Worm (Caenorhabditis elegans) whole organism, late embryonic: ENCODE results near the gene grl-12.

Experiments
- F13H6.1 ChIP-seq: sonication (generic microtip); optimal IDR thresholded peaks from 2 replicates; lab custom pipeline; 2016; ENCODE audit warnings: missing genetic modification characterization, missing compliant biosample characterization
- K09A11.1 ChIP-seq: sonication (generic microtip); optimal IDR thresholded peaks from 2 replicates; lab custom pipeline; 2017; ENCODE audit warnings: antibody characterized with exemption, mild to moderate bottlenecking, missing genetic modification characterization, missing compliant biosample characterization; ENCODE audit not compliant: insufficient read depth
- T23F11.4 ChIP-seq: fragments of 200-800 bp; sonication (Bioruptor generic); optimal IDR thresholded peaks from 2 replicates; lab custom pipeline; 2018; ENCODE audit warnings: mild to moderate bottlenecking, missing genetic modification characterization, missing compliant biosample characterization
- ama-1 ChIP-seq: fragments of 150-350 bp; optimal IDR thresholded peaks from 2 replicates; lab custom pipeline; 2014
- ceh-18 ChIP-seq: sonication (generic microtip); optimal IDR thresholded peaks from 2 replicates; lab custom pipeline; 2016; ENCODE audit warnings: missing genetic modification characterization, missing compliant biosample characterization
- ceh-19 ChIP-seq: fragments of 200-800 bp; sonication (Bioruptor generic); optimal IDR thresholded peaks from 2 replicates; lab custom pipeline; 2018; ENCODE audit warnings: mild to moderate bottlenecking, missing genetic modification characterization, missing compliant biosample characterization
- ceh-2 ChIP-seq: sonication (generic microtip); optimal IDR thresholded peaks from 2 replicates; lab custom pipeline; 2016; ENCODE audit warnings: missing genotype, missing genetic modification characterization, missing compliant biosample characterization
- ceh-22 ChIP-seq: sonication (generic microtip); optimal IDR thresholded peaks from 2 replicates; lab custom pipeline; 2017; ENCODE audit warnings: missing biosample characterization, missing genetic modification characterization
- ceh-30 ChIP-seq: fragments of 150-350 bp; optimal IDR thresholded peaks from 2 replicates; lab custom pipeline; 2014; ENCODE audit warnings: missing biosample characterization, missing genetic modification characterization
- ceh-48 ChIP-seq: sonication (generic microtip); optimal IDR thresholded peaks from 2 replicates; lab custom pipeline; 2016; ENCODE audit warnings: missing genetic modification characterization, inconsistent platforms, missing compliant biosample characterization
- ceh-6 ChIP-seq: fragments of 200-800 bp; sonication (Bioruptor generic); optimal IDR thresholded peaks from 2 replicates; lab custom pipeline; 2018; ENCODE audit warnings: mild to moderate bottlenecking, missing genetic modification characterization, missing compliant biosample characterization
- che-1 ChIP-seq: sonication (generic microtip); optimal IDR thresholded peaks from 2 replicates; lab custom pipeline; 2016; ENCODE audit warnings: mild to moderate bottlenecking, missing genetic modification characterization, missing compliant biosample characterization
- dve-1 ChIP-seq: sonication (generic microtip); optimal IDR thresholded peaks from 2 replicates; lab custom pipeline; 2017; ENCODE audit warnings: antibody characterized with exemption, mild to moderate bottlenecking, missing genetic modification characterization, missing compliant biosample characterization
- elt-2 ChIP-seq: sonication (generic microtip); optimal IDR thresholded peaks from 2 replicates; lab custom pipeline; 2016; ENCODE audit warnings: missing genetic modification reagents, missing genetic modification characterization, missing compliant biosample characterization
- elt-4 ChIP-seq: sonication (generic microtip); optimal IDR thresholded peaks from 2 replicates; lab custom pipeline; 2016; ENCODE audit warnings: missing genetic modification characterization, missing compliant biosample characterization
- ets-4 ChIP-seq: sonication (generic microtip); optimal IDR thresholded peaks from 2 replicates; lab custom pipeline; 2016; ENCODE audit warnings: missing genetic modification characterization, missing compliant biosample characterization
- fkh-10 ChIP-seq: fragments of 150-350 bp; optimal IDR thresholded peaks from 2 replicates; lab custom pipeline; 2014; ENCODE audit warnings: missing biosample characterization, missing genetic modification reagents, missing genetic modification characterization
- fkh-6 ChIP-seq: sonication (generic microtip); optimal IDR thresholded peaks from 2 replicates; lab custom pipeline; 2016; ENCODE audit warnings: missing genetic modification characterization, missing compliant biosample characterization
- gmeb-2 ChIP-seq: sonication (generic microtip); optimal IDR thresholded peaks from 2 replicates; lab custom pipeline; 2016; ENCODE audit warnings: missing genetic modification characterization, inconsistent platforms, missing compliant biosample characterization
- hlh-13 ChIP-seq: fragments of 200-800 bp; sonication (Bioruptor generic); optimal IDR thresholded peaks from 2 replicates; lab custom pipeline; 2018; ENCODE audit warnings: mild to moderate bottlenecking, missing genetic modification characterization, missing compliant biosample characterization
- hlh-30 ChIP-seq: sonication (generic microtip); optimal IDR thresholded peaks from 2 replicates; lab custom pipeline; 2017; ENCODE audit warnings: antibody characterized with exemption, missing genetic modification characterization, missing compliant biosample characterization; ENCODE audit not compliant: insufficient read depth
- hlh-6 ChIP-seq: sonication (generic microtip); optimal IDR thresholded peaks from 2 replicates; lab custom pipeline; 2016; ENCODE audit warnings: missing genotype, missing genetic modification characterization, missing compliant biosample characterization
- hlh-8 ChIP-seq: sonication (generic microtip); optimal IDR thresholded peaks from 2 replicates; lab custom pipeline; 2016; ENCODE audit warnings: missing genotype, missing genetic modification characterization, missing compliant biosample characterization
- lin-11 ChIP-seq: fragments of 200-800 bp; sonication (Bioruptor generic); optimal IDR thresholded peaks from 2 replicates; lab custom pipeline; 2018; ENCODE audit warnings: mild to moderate bottlenecking, missing genetic modification characterization, missing compliant biosample characterization
- mec-3 ChIP-seq: sonication (generic microtip); optimal IDR thresholded peaks from 2 replicates; lab custom pipeline; 2016; ENCODE audit warnings: borderline replicate concordance, missing genetic modification characterization, missing compliant biosample characterization
- nhr-11 ChIP-seq: fragments of 150-350 bp; optimal IDR thresholded peaks from 2 replicates; lab custom pipeline; 2014; ENCODE audit warnings: missing biosample characterization, missing genetic modification characterization
- nhr-232 ChIP-seq: sonication (generic microtip); optimal IDR thresholded peaks from 2 replicates; lab custom pipeline; 2016; ENCODE audit warnings: missing genetic modification characterization, missing compliant biosample characterization
- odd-2 ChIP-seq: sonication (generic microtip); optimal IDR thresholded peaks from 2 replicates; lab custom pipeline; 2017; ENCODE audit warnings: antibody characterized with exemption, mild to moderate bottlenecking, missing genetic modification characterization, missing compliant biosample characterization
- pag-3 ChIP-seq: sonication (generic microtip); optimal IDR thresholded peaks from 2 replicates; lab custom pipeline; 2016; ENCODE audit warnings: missing compliant biosample characterization, missing genetic modification characterization, borderline replicate concordance
- pha-2 ChIP-seq: sonication (generic microtip); optimal IDR thresholded peaks from 2 replicates; lab custom pipeline; 2017; ENCODE audit warnings: mild to moderate bottlenecking, missing genetic modification characterization, missing compliant biosample characterization
- pha-4 ChIP-seq: fragments of 150-350 bp; optimal IDR thresholded peaks from 2 replicates; lab custom pipeline; 2018; ENCODE audit warnings: missing biosample characterization, missing genetic modification reagents, missing genetic modification characterization
- pros-1 ChIP-seq: fragments of 150-350 bp; optimal IDR thresholded peaks from 2 replicates; lab custom pipeline; 2014; ENCODE audit warnings: missing biosample characterization, missing genetic modification reagents, missing genetic modification characterization
- sdc-2 ChIP-seq: sonication (generic microtip); optimal IDR thresholded peaks from 2 replicates; lab custom pipeline; 2016; ENCODE audit warnings: missing genotype, missing genetic modification characterization, missing compliant biosample characterization
- sox-4 ChIP-seq: sonication (generic microtip); optimal IDR thresholded peaks from 2 replicates; lab custom pipeline; 2017; ENCODE audit warnings: mild to moderate bottlenecking, missing genetic modification characterization, inconsistent platforms, missing compliant biosample characterization
- syd-9 ChIP-seq: sonication (generic microtip); optimal IDR thresholded peaks from 2 replicates; lab custom pipeline; 2016; ENCODE audit warnings: mild to moderate bottlenecking, missing genetic modification characterization, moderate library complexity, missing compliant biosample characterization
- unc-42 ChIP-seq: sonication (generic microtip); optimal IDR thresholded peaks from 2 replicates; lab custom pipeline; 2016; ENCODE audit warnings: missing genotype, missing genetic modification characterization, missing compliant biosample characterization
- zip-5 ChIP-seq: sonication (generic microtip); optimal IDR thresholded peaks from 2 replicates; lab custom pipeline; 2016; ENCODE audit warnings: missing genetic modification characterization, missing compliant biosample characterization
- ztf-16 ChIP-seq: sonication (generic microtip); optimal IDR thresholded peaks from 2 replicates; lab custom pipeline; 2017; ENCODE audit warnings: missing genetic modification characterization, missing compliant biosample characterization

The grl-12 gene

ce11 chrV:8648251-8648650 lies 11.4 kb upstream of the grl-12 start:
- TF ChIP-seq zip-5 (tag; lab: Kevin White, UChicago) (no peak), elt-2 (tag; lab: Kevin White, UChicago) (peak; percentile 81), ets-4 (tag; lab: Kevin White, UChicago) (no peak)

ce11 chrV:8643093-8643492 lies 6.3 kb upstream of the grl-12 start, which contains the start of gene asp-13:
TSS of gene asp-13 (minus strand) at chrV:8643193.
- TF ChIP-seq pros-1 (no peak), ceh-30 (tag; lab: Kevin White, UChicago) (no peak), pha-2 (tag; lab: Kevin White, UChicago) (no peak), zip-5 (tag; lab: Kevin White, UChicago) (no peak), nhr-232 (tag; lab: Kevin White, UChicago) (no peak), ztf-16 (no peak)
- TF ChIP-seq, all 69 proteins: peak for 0

ce11 chrV:8641266-8641665 lies 4.5 kb upstream of the grl-12 start, which contains the start of gene F28A12.3:
TSS of gene F28A12.3 (minus strand) at chrV:8641366.
- TF ChIP-seq elt-4 (tag; lab: Kevin White, UChicago) (no peak), pha-4 (no peak), T23F11.4 (GFP tag; lab: Kevin White, UChicago) (no peak), lin-11 (tag; lab: Kevin White, UChicago) (no peak), ceh-19 (GFP tag; lab: Kevin White, UChicago) (no peak)

- TF ChIP-seq hlh-30, result no peak
- no peak for TF ChIP-seq nhr-11 (tag; lab: Kevin White, UChicago)
- TF ChIP-seq unc-42 (tag; lab: Kevin White, UChicago), result no peak
- TF ChIP-seq, all 69 proteins: peak for 0
Observed at ce11 chrV:8637666-8638271, 962 bp upstream of the grl-12 start, which contains the start of the genes F28A12.10 and acd-4. TSS of gene F28A12.10 (minus strand) at chrV:8637766. TSS of gene acd-4 (plus strand) at chrV:8638221.

ce11 chrV:8635575-8635974 lies 1.2 kb downstream of the grl-12 start, which contains the start of gene oac-29:
TSS of gene oac-29 (minus strand) at chrV:8635675.
- TF ChIP-seq pag-3, result no peak

- TF ChIP-seq hlh-6 (tag; lab: Kevin White, UChicago) (no peak), F13H6.1 (tag; lab: Kevin White, UChicago) (no peak), che-1 (no peak)
Observed at ce11 chrV:8632788-8633187, 4.0 kb downstream of the grl-12 start.

- TF ChIP-seq K09A11.1 (tag; lab: Kevin White, UChicago) (peak; percentile 80), dve-1 (no peak), pha-2 (tag; lab: Kevin White, UChicago) (peak; percentile 14), sox-4 (tag; lab: Kevin White, UChicago) (peak; percentile 70), che-1 (peak; percentile 52), fkh-10 (GFP tag; lab: Kevin White, UChicago) (peak; percentile 19), hlh-8 (tag; lab: Kevin White, UChicago) (peak; percentile 56), ets-4 (tag; lab: Kevin White, UChicago) (peak; percentile 25), pros-1 (no peak), ceh-18 (tag; lab: Kevin White, UChicago) (peak; percentile 38), elt-2 (tag; lab: Kevin White, UChicago) (peak; percentile 81), syd-9 (no peak), ceh-22 (tag; lab: Kevin White, UChicago) (no peak), fkh-6 (tag; lab: Kevin White, UChicago) (peak; percentile 17), ceh-48 (tag; lab: Kevin White, UChicago) (no peak), sdc-2 (tag; lab: Kevin White, UChicago) (peak; percentile 21), unc-42 (tag; lab: Kevin White, UChicago) (peak; percentile 49), odd-2 (peak; percentile 20), elt-4 (tag; lab: Kevin White, UChicago) (no peak), pha-4 (no peak), ceh-2 (tag; lab: Kevin White, UChicago) (peak; percentile 68), mec-3 (tag; lab: Kevin White, UChicago) (no peak), ceh-6 (GFP tag; lab: Kevin White, UChicago) (no peak), ama-1 (no peak), gmeb-2 (tag; lab: Kevin White, UChicago) (peak; percentile 43), hlh-13 (GFP tag; lab: Kevin White, UChicago) (no peak), ceh-30 (tag; lab: Kevin White, UChicago) (no peak)
Observed at ce11 chrV:8631277-8631765, 5.5 kb downstream of the grl-12 start, which contains the start of gene atg-18. TSS of gene atg-18 (minus strand) at chrV:8631327.
